Worm (Caenorhabditis elegans) whole organism, L4 larva: Measurements from ENCODE around the gene Y67D8B.5.

Experiments used
- dmd-6 ChIP-seq: fragments of 200-800 bp; sonication (Bioruptor generic); IDR thresholded peaks from 2 replicates; pipeline ENCODE4 v1.3.6; 2022; ENCODE audit warnings: missing genetic modification reagents, missing genetic modification characterization, missing compliant biosample characterization
- hif-1 ChIP-seq, 2 experiments: sonication (generic microtip); optimal IDR thresholded peaks; 2 replicates each; lab custom pipeline; 2016 to 2017; ENCODE audit warnings: missing compliant biosample characterization in 2 of 2, missing genetic modification characterization in 2 of 2, missing genetic modification reagents in 2 of 2, missing genotype in 2 of 2, mild to moderate bottlenecking in 1 of 2
- jun-1 ChIP-seq: fragments of 150-350 bp; optimal IDR thresholded peaks from 2 replicates; lab custom pipeline; 2014; ENCODE audit warnings: missing biosample characterization, missing genetic modification reagents, missing genetic modification characterization
- lin-39 ChIP-seq: fragments of 150-350 bp; optimal IDR thresholded peaks from 2 replicates; lab custom pipeline; 2014; ENCODE audit warnings: missing biosample characterization, missing genetic modification reagents, missing genetic modification characterization
- lir-3 ChIP-seq: sonication (generic microtip); optimal IDR thresholded peaks from 2 replicates; lab custom pipeline; 2016; ENCODE audit warnings: mild to moderate bottlenecking, missing genetic modification characterization, missing compliant biosample characterization
- ztf-11 ChIP-seq: fragments of 150-350 bp; optimal IDR thresholded peaks from 2 replicates; lab custom pipeline; 2014; ENCODE audit warnings: missing biosample characterization, missing genetic modification characterization

- TF ChIP-seq hif-1 (tag; optimal IDR thresholded peaks at IDR 0.05; lab: Kevin White, UChicago): no peak
- no peak for TF ChIP-seq jun-1 (tag; lab: Kevin White, UChicago)
- no peak for TF ChIP-seq lin-39 (tag; lab: Kevin White, UChicago)
- no peak for TF ChIP-seq lir-3
- no peak for TF ChIP-seq dmd-6 (GFP tag; lab: Robert Waterston, UW)
- no peak for TF ChIP-seq ztf-11
These were observed 19.0 kb downstream of the Y67D8B.5 start for ce11 chrIV:3221158-3221557.
